Fruit fly (Drosophila melanogaster) whole organism, adult: ENCODE results near the gene CG1421.

Source experiments
- CG11617 ChIP-seq: fragments of 200-800 bp; sonication (Bioruptor generic); optimal IDR thresholded peaks from 2 replicates; lab custom pipeline; 2017; ENCODE audit warnings: mild to moderate bottlenecking, missing biosample characterization, missing genetic modification reagents, missing genetic modification characterization
- CG12768 ChIP-seq: fragments of 200-800 bp; sonication (Bioruptor generic); optimal IDR thresholded peaks from 2 replicates; lab custom pipeline; 2017; ENCODE audit warnings: missing biosample characterization, missing genetic modification characterization, mild to moderate bottlenecking, moderate library complexity, missing genetic modification reagents
- CG14711 ChIP-seq: fragments of 200-800 bp; sonication (Bioruptor generic); optimal IDR thresholded peaks from 2 replicates; lab custom pipeline; 2018; ENCODE audit warnings: missing biosample characterization, mild to moderate bottlenecking, missing genetic modification characterization, moderate library complexity
- CG1620 ChIP-seq: fragments of 200-800 bp; sonication (Bioruptor generic); optimal IDR thresholded peaks from 2 replicates; lab custom pipeline; 2016; ENCODE audit warnings: missing biosample characterization, missing genetic modification characterization
- CG33017 ChIP-seq: fragments of 200-800 bp; sonication (Bioruptor generic); optimal IDR thresholded peaks from 2 replicates; lab custom pipeline; 2018; ENCODE audit warnings: missing biosample characterization, mild to moderate bottlenecking, missing genetic modification characterization, moderate library complexity
- CG5204 ChIP-seq: fragments of 200-800 bp; sonication (Bioruptor generic); optimal IDR thresholded peaks from 2 replicates; lab custom pipeline; 2016; ENCODE audit warnings: missing biosample characterization, missing genetic modification characterization
- CG7045 ChIP-seq: fragments of 200-800 bp; sonication (Bioruptor generic); optimal IDR thresholded peaks from 2 replicates; lab custom pipeline; 2017; ENCODE audit warnings: missing biosample characterization, mild to moderate bottlenecking, missing genetic modification characterization
- CG7101 ChIP-seq: fragments of 200-800 bp; sonication (Bioruptor generic); optimal IDR thresholded peaks from 2 replicates; lab custom pipeline; 2018; ENCODE audit warnings: missing biosample characterization, mild to moderate bottlenecking, missing genetic modification characterization, moderate library complexity
- Clk ChIP-seq: fragments of 200-800 bp; sonication (Bioruptor generic); optimal IDR thresholded peaks from 2 replicates; lab custom pipeline; 2017; ENCODE audit warnings: missing biosample characterization, missing genetic modification characterization
- Crg-1 ChIP-seq: fragments of 200-800 bp; sonication (Bioruptor generic); optimal IDR thresholded peaks from 2 replicates; lab custom pipeline; 2016; ENCODE audit warnings: missing biosample characterization, missing genetic modification characterization
- Hr96 ChIP-seq: fragments of 200-800 bp; sonication (Bioruptor generic); optimal IDR thresholded peaks from 2 replicates; lab custom pipeline; 2016; ENCODE audit warnings: missing biosample characterization, missing genetic modification characterization
- Mnt ChIP-seq: fragments of 200-800 bp; sonication (Bioruptor generic); optimal IDR thresholded peaks from 2 replicates; lab custom pipeline; 2016; ENCODE audit warnings: missing biosample characterization, mild to moderate bottlenecking, missing genetic modification characterization
- bab1 ChIP-seq: fragments of 200-800 bp; sonication (Bioruptor generic); optimal IDR thresholded peaks from 3 replicates; lab custom pipeline; 2019; ENCODE audit warnings: missing biosample characterization, mild to moderate bottlenecking, missing genetic modification characterization, moderate library complexity
- cic ChIP-seq: fragments of 200-800 bp; sonication (Bioruptor generic); optimal IDR thresholded peaks from 2 replicates; lab custom pipeline; 2017; ENCODE audit warnings: missing biosample characterization, mild to moderate bottlenecking, missing genetic modification characterization, moderate library complexity
- cnc ChIP-seq, 2 experiments: fragments of >200 bp; optimal IDR thresholded peaks; 2 replicates each; lab custom pipeline; 2017
- kay ChIP-seq: fragments of 200-800 bp; sonication (Bioruptor generic); peaks from one replicate; lab custom pipeline; 2016; ENCODE audit warnings: missing biosample characterization, missing genetic modification characterization, borderline replicate concordance
- ovo ChIP-seq: fragments of 200-800 bp; sonication (Bioruptor generic); optimal IDR thresholded peaks from 2 replicates; lab custom pipeline; 2016; ENCODE audit warnings: missing biosample characterization, missing genetic modification characterization
- pad ChIP-seq: fragments of 200-800 bp; sonication (Bioruptor generic); optimal IDR thresholded peaks from 3 replicates; lab custom pipeline; 2017; ENCODE audit warnings: missing biosample characterization, missing genetic modification characterization, mild to moderate bottlenecking, moderate library complexity, missing genetic modification reagents
- tj ChIP-seq: fragments of 200-800 bp; sonication (Bioruptor generic); optimal IDR thresholded peaks from 3 replicates; lab custom pipeline; 2017; ENCODE audit warnings: missing biosample characterization, mild to moderate bottlenecking, missing genetic modification characterization, moderate library complexity
- toe ChIP-seq: fragments of 200-800 bp; sonication (Bioruptor generic); optimal IDR thresholded peaks from 2 replicates; lab custom pipeline; 2016; ENCODE audit warnings: missing biosample characterization, missing genetic modification characterization

Gene CG1421

dm6 chr2L:21902693-21903092 is at the start of gene CG1421:
TSS of gene CG1421 (plus strand) at chr2L:21902993.
- TF ChIP-seq kay (GFP tag; lab: Kevin White, UChicago) (no peak), Mnt (GFP tag; lab: Kevin White, UChicago) (no peak), CG12768 (GFP tag; lab: Kevin White, UChicago) (no peak), CG33017 (no peak), CG14711 (tag; lab: Kevin White, UChicago) (no peak), Clk (no peak), tj (GFP tag; lab: Kevin White, UChicago) (no peak), CG7045 (GFP tag; lab: Kevin White, UChicago) (no peak), ovo (no peak), toe (GFP tag; lab: Kevin White, UChicago) (no peak), Hr96 (GFP tag; lab: Kevin White, UChicago) (no peak), pad (GFP tag; lab: Kevin White, UChicago) (no peak), cic (GFP tag; lab: Kevin White, UChicago) (no peak), cnc (optimal IDR thresholded peaks at IDR 0.05; lab: Kevin White, UChicago) (no peak), CG11617 (GFP tag; lab: Kevin White, UChicago) (no peak), CG1620 (no peak)

dm6 chr2L:21853416-21853815 is 49.4 kb upstream of the CG1421 start:
- no peak for TF ChIP-seq kay (GFP tag; lab: Kevin White, UChicago)
- TF ChIP-seq CG7045 (GFP tag; lab: Kevin White, UChicago): no peak
- no peak for TF ChIP-seq ovo
- TF ChIP-seq Mnt (GFP tag; lab: Kevin White, UChicago): no peak
- no peak for TF ChIP-seq Crg-1 (GFP tag; lab: Kevin White, UChicago)
- no peak for TF ChIP-seq CG11617 (GFP tag; lab: Kevin White, UChicago)
- TF ChIP-seq bab1: no peak
- no peak for TF ChIP-seq CG7101 (tag; lab: Kevin White, UChicago)
- no peak for TF ChIP-seq Hr96 (GFP tag; lab: Kevin White, UChicago)
- no peak for TF ChIP-seq CG5204 (GFP tag; lab: Kevin White, UChicago)
- TF ChIP-seq cic (GFP tag; lab: Kevin White, UChicago): no peak

dm6 chr2L:21855064-21855463 is 47.7 kb upstream of the CG1421 start:
- TF ChIP-seq tj (GFP tag; lab: Kevin White, UChicago) (no peak), CG11617 (GFP tag; lab: Kevin White, UChicago) (no peak), ovo (no peak), CG7045 (GFP tag; lab: Kevin White, UChicago) (no peak), toe (GFP tag; lab: Kevin White, UChicago) (no peak), cnc (optimal IDR thresholded peaks at IDR 0.05; lab: Kevin White, UChicago) (no peak), Hr96 (GFP tag; lab: Kevin White, UChicago) (no peak), CG33017 (no peak), Crg-1 (GFP tag; lab: Kevin White, UChicago) (no peak), CG12768 (GFP tag; lab: Kevin White, UChicago) (no peak), cic (GFP tag; lab: Kevin White, UChicago) (no peak), CG5204 (GFP tag; lab: Kevin White, UChicago) (no peak), CG14711 (tag; lab: Kevin White, UChicago) (no peak), pad (GFP tag; lab: Kevin White, UChicago) (no peak), bab1 (no peak), CG7101 (tag; lab: Kevin White, UChicago) (no peak)

dm6 chr2L:21855824-21856223 is 47.0 kb upstream of the CG1421 start:
- no peak for TF ChIP-seq CG1620
- no peak for TF ChIP-seq Mnt (GFP tag; lab: Kevin White, UChicago)
- TF ChIP-seq CG7045 (GFP tag; lab: Kevin White, UChicago): no peak
- TF ChIP-seq CG14711 (tag; lab: Kevin White, UChicago): no peak
- no peak for TF ChIP-seq Hr96 (GFP tag; lab: Kevin White, UChicago)
- no peak for TF ChIP-seq pad (GFP tag; lab: Kevin White, UChicago)

- TF ChIP-seq Mnt (GFP tag; lab: Kevin White, UChicago) (no peak), cic (GFP tag; lab: Kevin White, UChicago) (no peak), Hr96 (GFP tag; lab: Kevin White, UChicago) (no peak), CG11617 (GFP tag; lab: Kevin White, UChicago) (no peak), ovo (no peak), CG1620 (no peak), bab1 (no peak), CG33017 (no peak), tj (GFP tag; lab: Kevin White, UChicago) (no peak), CG5204 (GFP tag; lab: Kevin White, UChicago) (no peak), toe (GFP tag; lab: Kevin White, UChicago) (no peak), pad (GFP tag; lab: Kevin White, UChicago) (no peak), Clk (no peak), CG7045 (GFP tag; lab: Kevin White, UChicago) (no peak), CG14711 (tag; lab: Kevin White, UChicago) (no peak), kay (GFP tag; lab: Kevin White, UChicago) (no peak)
Observed at dm6 chr2L:21857744-21858143, 45.0 kb upstream of the CG1421 start.

dm6 chr2L:21860566-21860965 is 42.2 kb upstream of the CG1421 start:
- TF ChIP-seq Hr96 (GFP tag; lab: Kevin White, UChicago) (no peak), CG7045 (GFP tag; lab: Kevin White, UChicago) (no peak)

- no peak for TF ChIP-seq Crg-1 (GFP tag; lab: Kevin White, UChicago)
- TF ChIP-seq CG1620: no peak
- TF ChIP-seq kay (GFP tag; lab: Kevin White, UChicago): no peak
- no peak for TF ChIP-seq Clk
Observed at dm6 chr2L:21863544-21863945, 39.2 kb upstream of the CG1421 start.
